Fruit fly (Drosophila melanogaster): ENCODE data around the gene CG18731.
A peak's percentile ranks its signal among the peaks of the same experiment; 100 is the strongest.

Gene CG18731

DNA sequence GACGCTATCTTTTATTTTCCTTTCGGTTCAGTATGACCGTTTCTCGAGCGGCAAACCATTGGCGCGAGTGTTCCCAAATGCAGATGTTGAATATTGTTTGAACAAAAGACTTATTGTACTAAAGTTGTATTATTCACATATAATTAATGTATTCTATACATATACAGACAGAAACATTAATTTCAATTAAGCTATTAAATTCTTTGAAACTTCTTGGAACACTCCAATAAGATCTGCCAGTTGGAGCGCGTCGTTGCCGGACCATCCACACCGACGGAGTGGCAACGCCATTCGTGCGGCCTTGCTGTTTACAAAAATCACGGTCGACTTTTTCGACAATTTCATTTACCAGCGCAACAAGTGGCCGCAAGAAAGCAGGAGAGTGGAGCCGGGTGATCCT is 20.2 kb downstream of the CG18731 start, which contains the start of the genes Wdr24 and IntS11 (continued):
- TF ChIP-seq sim (GFP tag; IDR thresholded peaks at IDR 0.05) (0 out of 2 replicates have a peak, but pooled peaks have one; percentile 49), CG9797 (GFP tag; optimal IDR thresholded peaks at IDR 0.05) (peak; percentile 87), Lpt (GFP tag; optimal IDR thresholded peaks at IDR 0.05) (no peak), Ssrp (tag; optimal IDR thresholded peaks at IDR 0.05) (peak; percentile 74), CG12299 (tag; optimal IDR thresholded peaks at IDR 0.05) (peak; percentile 64), mirr (GFP tag; optimal IDR thresholded peaks at IDR 0.05) (peak; percentile 73), CG14710 (tag; optimal IDR thresholded peaks at IDR 0.05) (peak; percentile 81), sens-2 (GFP tag; IDR thresholded peaks at IDR 0.05) (0 out of 2 replicates have a peak, but pooled peaks have one; percentile 27), Nf-YB (GFP tag; optimal IDR thresholded peaks at IDR 0.05) (peak; percentile 44), Atf6 (GFP tag; IDR thresholded peaks at IDR 0.05) (peak; percentile 89), MTF-1 (GFP tag; optimal IDR thresholded peaks at IDR 0.05; ENCODE audit: borderline replicate concordance) (no peak), vvl (GFP tag; IDR thresholded peaks at IDR 0.05) (peak; percentile 96), ind (GFP tag; optimal IDR thresholded peaks at IDR 0.05) (peak; percentile 74), CG8359 (GFP tag; optimal IDR thresholded peaks at IDR 0.05; ENCODE audit: borderline replicate concordance) (no peak), E2f2 (GFP tag; IDR thresholded peaks at IDR 0.05) (peak; percentile 74), CG2129 (GFP tag; IDR thresholded peaks at IDR 0.05; ENCODE audit: partially characterized antibody) (no peak), Vsx1 (GFP tag; optimal IDR thresholded peaks at IDR 0.05) (no peak), CG4854 (GFP tag; optimal IDR thresholded peaks at IDR 0.05) (peak; percentile 58), CG10321 (GFP tag; IDR thresholded peaks at IDR 0.05) (no peak), Rfx (GFP tag; IDR thresholded peaks at IDR 0.05) (peak; percentile 97), klu (GFP tag; IDR thresholded peaks at IDR 0.05) (peak; percentile 92), CkIIα-i1 (GFP tag; IDR thresholded peaks at IDR 0.05) (no peak), CG32767 (GFP tag; IDR thresholded peaks at IDR 0.05) (peak; percentile 75), H15 (GFP tag; IDR thresholded peaks at IDR 0.05) (peak; percentile 88), CG34376 (GFP tag; optimal IDR thresholded peaks at IDR 0.05) (peak; percentile 60), inv (GFP tag; IDR thresholded peaks at IDR 0.05; ENCODE audit: partially characterized antibody) (no peak), tio (GFP tag; optimal IDR thresholded peaks at IDR 0.05) (no peak), Chrac-16 (GFP tag; optimal IDR thresholded peaks at IDR 0.05) (peak; percentile 80), br (optimal IDR thresholded peaks at IDR 0.05) (no peak), CG4820 (GFP tag; optimal IDR thresholded peaks at IDR 0.05) (peak; percentile 57), CG4617 (GFP tag; optimal IDR thresholded peaks at IDR 0.05; ENCODE audit: borderline replicate concordance) (peak; percentile 91), pan (optimal IDR thresholded peaks at IDR 0.05) (no peak), pan (GFP tag; optimal IDR thresholded peaks at IDR 0.05 in 1 of 2, IDR thresholded peaks at IDR 0.05 in 1 of 2) (peak in 1 of 2 experiments; percentile 96), D19B (GFP tag; optimal IDR thresholded peaks at IDR 0.05) (no peak), CG4707 (GFP tag; optimal IDR thresholded peaks at IDR 0.05) (no peak), CG6854 (GFP tag; optimal IDR thresholded peaks at IDR 0.05) (no peak), CG13287 (GFP tag; IDR thresholded peaks at IDR 0.05; ENCODE audit: partially characterized antibody) (peak; percentile 64; the same call in 1 of the 2 replicates), CG2120 (GFP tag; optimal IDR thresholded peaks at IDR 0.05) (peak; percentile 97), CG3407 (GFP tag; optimal IDR thresholded peaks at IDR 0.05) (no peak), Blimp-1 (GFP tag; optimal IDR thresholded peaks at IDR 0.05) (no peak), Fer1 (GFP tag; optimal IDR thresholded peaks at IDR 0.05) (peak; percentile 73), hbn (GFP tag; IDR thresholded peaks at IDR 0.05; ENCODE audit: partially characterized antibody) (no peak), CG8765 (GFP tag; IDR thresholded peaks at IDR 0.05) (peak; percentile 85; the same call in 1 of the 2 replicates), HLH3B (GFP tag; IDR thresholded peaks at IDR 0.05) (peak; percentile 90), GATAe (GFP tag; conservative IDR thresholded peaks at IDR 0.05) (peak; percentile 94), Hmx (GFP tag; optimal IDR thresholded peaks at IDR 0.05) (no peak), nerfin-2 (GFP tag; IDR thresholded peaks at IDR 0.05; ENCODE audit: partially characterized antibody) (0 out of 2 replicates have a peak, but pooled peaks have one; percentile 9), chinmo (GFP tag; IDR thresholded peaks at IDR 0.05; ENCODE audit: partially characterized antibody) (0 out of 4 replicates have a peak, but pooled peaks have one; percentile 57), CG6272 (GFP tag; IDR thresholded peaks at IDR 0.05) (peak; percentile 88), fd64A (GFP tag; optimal IDR thresholded peaks at IDR 0.05) (no peak)

Data from whole organism, embryonic.